Fruit fly (Drosophila melanogaster): ENCODE data around the gene CG3588.

Gene CG3588

DNA sequence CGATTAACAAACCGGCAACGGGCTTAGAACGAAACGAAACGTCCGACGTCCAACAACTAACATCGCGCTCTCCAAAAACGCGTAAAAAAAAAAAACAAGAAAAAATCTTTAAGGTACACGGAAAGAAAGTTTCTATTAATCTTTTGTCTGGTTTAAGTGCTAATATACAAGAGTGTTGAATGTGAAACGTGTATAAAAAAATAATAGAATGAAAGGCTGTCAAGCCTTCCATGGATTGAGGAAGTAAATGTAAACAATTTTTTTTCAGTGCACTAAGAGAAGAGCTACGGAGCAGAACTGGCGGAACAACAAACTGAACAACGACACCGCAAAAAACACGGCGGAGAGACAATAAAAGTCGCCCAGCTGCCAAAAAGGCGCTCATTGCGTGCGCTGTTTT is at the start of gene CG3588 (continued):
- TF ChIP-seq Mad (GFP tag; optimal IDR thresholded peaks at IDR 0.05) (peak; percentile 30), CG6683 (GFP tag; optimal IDR thresholded peaks at IDR 0.05) (peak; percentile 33), Sox100B (GFP tag; optimal IDR thresholded peaks at IDR 0.05) (peak; percentile 44), CG12299 (tag; optimal IDR thresholded peaks at IDR 0.05) (no peak), fru (optimal IDR thresholded peaks at IDR 0.05) (no peak), CG17802 (tag; optimal IDR thresholded peaks at IDR 0.05) (peak; percentile 11), bsh (GFP tag; optimal IDR thresholded peaks at IDR 0.05) (peak in 1 of 2 experiments; percentile 66), CG6813 (GFP tag; optimal IDR thresholded peaks at IDR 0.05) (no peak), CG10366 (GFP tag; IDR thresholded peaks at IDR 0.05) (peak; percentile 76), knrl (GFP tag; IDR thresholded peaks at IDR 0.05; ENCODE audit: partially characterized antibody) (no peak), CG2199 (GFP tag; IDR thresholded peaks at IDR 0.05) (no peak), Dad (GFP tag; optimal IDR thresholded peaks at IDR 0.05) (peak; percentile 48), pho (GFP tag; optimal IDR thresholded peaks at IDR 0.05) (peak; percentile 82), CG31388 (GFP tag; optimal IDR thresholded peaks at IDR 0.05) (no peak), Dek (tag; optimal IDR thresholded peaks at IDR 0.05) (peak; percentile 69), Xrp1 (GFP tag; IDR thresholded peaks at IDR 0.05) (peak; percentile 76), CG13287 (GFP tag; IDR thresholded peaks at IDR 0.05; ENCODE audit: partially characterized antibody) (no peak), CG9215 (GFP tag; IDR thresholded peaks at IDR 0.05) (peak; percentile 60), CG18476 (GFP tag; optimal IDR thresholded peaks at IDR 0.05) (peak; percentile 69), gcm2 (GFP tag; optimal IDR thresholded peaks at IDR 0.05) (peak; percentile 2), az2 (GFP tag; optimal IDR thresholded peaks at IDR 0.05) (peak; percentile 52), PHDP (tag; optimal IDR thresholded peaks at IDR 0.05) (peak; percentile 78), pros (GFP tag; optimal IDR thresholded peaks at IDR 0.05) (no peak), CG9609 (GFP tag; optimal IDR thresholded peaks at IDR 0.05) (peak; percentile 38), CG10147 (GFP tag; optimal IDR thresholded peaks at IDR 0.05) (peak; percentile 75), Oaz (GFP tag; IDR thresholded peaks at IDR 0.05) (peak; percentile 56), dimm (GFP tag; IDR thresholded peaks at IDR 0.05) (no peak), dmrt11E (tag; optimal IDR thresholded peaks at IDR 0.05) (no peak), CoRest (tag; optimal IDR thresholded peaks at IDR 0.05) (peak; percentile 73), CG18599 (GFP tag; optimal IDR thresholded peaks at IDR 0.05) (peak; percentile 78), Drgx (GFP tag; IDR thresholded peaks at IDR 0.05) (no peak), Sry-β (GFP tag; optimal IDR thresholded peaks at IDR 0.05) (no peak), Camta (GFP tag; optimal IDR thresholded peaks at IDR 0.05) (no peak), onecut (GFP tag; IDR thresholded peaks at IDR 0.05) (peak; percentile 56; the same call in 1 of the 2 replicates), fd96Cb (tag; optimal IDR thresholded peaks at IDR 0.05) (peak; percentile 43), CG16813 (GFP tag; IDR thresholded peaks at IDR 0.05; ENCODE audit: partially characterized antibody) (no peak), tap (tag; optimal IDR thresholded peaks at IDR 0.05) (peak; percentile 32), Elba2 (GFP tag; optimal IDR thresholded peaks at IDR 0.05) (no peak), CG14965 (GFP tag; optimal IDR thresholded peaks at IDR 0.05; ENCODE audit: borderline replicate concordance) (no peak), CG3726 (GFP tag; IDR thresholded peaks at IDR 0.05) (no peak), chinmo (GFP tag; IDR thresholded peaks at IDR 0.05; ENCODE audit: partially characterized antibody) (0 out of 4 replicates have a peak, but pooled peaks have one; percentile 39), Jarid2 (GFP tag; optimal IDR thresholded peaks at IDR 0.05) (peak; percentile 28), btn (GFP tag; optimal IDR thresholded peaks at IDR 0.05) (peak; percentile 31), CG1603 (tag; optimal IDR thresholded peaks at IDR 0.05) (peak; percentile 47), amos (GFP tag; IDR thresholded peaks at IDR 0.05; ENCODE audit: partially characterized antibody) (no peak), CG15601 (tag; optimal IDR thresholded peaks at IDR 0.05) (peak; percentile 7), CG13894 (tag; optimal IDR thresholded peaks at IDR 0.05) (peak; percentile 79), CG4328 (GFP tag; optimal IDR thresholded peaks at IDR 0.05) (no peak), bigmax (GFP tag; optimal IDR thresholded peaks at IDR 0.05) (no peak), Gsc (GFP tag; IDR thresholded peaks at IDR 0.05) (no peak)
